Worm (Caenorhabditis elegans) whole organism, dauer: ENCODE data around the gene gcy-9.

Source experiments
- unc-62 ChIP-seq: sonication (generic microtip); optimal IDR thresholded peaks from 2 replicates; lab custom pipeline; 2017; ENCODE audit warnings: missing biosample characterization, missing genetic modification reagents, missing genetic modification characterization

Gene gcy-9

ce11 chrX:11337783-11338182, at the start of gene gcy-9:
Gene gcy-9, minus strand, starts transcription at chrX:11337883.
- TF ChIP-seq unc-62 (GFP tag; lab: Kevin White, UChicago): no peak

- TF ChIP-seq unc-62 (GFP tag; lab: Kevin White, UChicago): no peak
These were observed 49.2 kb upstream of the gcy-9 start for ce11 chrX:11386903-11387302.

ce11 chrX:11385916-11386315, 48.2 kb upstream of the gcy-9 start:
- no peak for TF ChIP-seq unc-62 (GFP tag; lab: Kevin White, UChicago)

- no peak for TF ChIP-seq unc-62 (GFP tag; lab: Kevin White, UChicago)
These were observed 47.1 kb upstream of the gcy-9 start, which contains the start of the genes F08B12.11 and prmn-1 for ce11 chrX:11384534-11385441. Gene F08B12.11, plus strand, starts transcription at chrX:11385054. Gene prmn-1, plus strand, starts transcription at chrX:11385084.

ce11 chrX:11383359-11383758, 45.7 kb upstream of the gcy-9 start:
- TF ChIP-seq unc-62 (GFP tag; lab: Kevin White, UChicago): no peak

ce11 chrX:11379135-11379781, 41.6 kb upstream of the gcy-9 start:
- TF ChIP-seq unc-62 (GFP tag; lab: Kevin White, UChicago): no peak

DNA sequence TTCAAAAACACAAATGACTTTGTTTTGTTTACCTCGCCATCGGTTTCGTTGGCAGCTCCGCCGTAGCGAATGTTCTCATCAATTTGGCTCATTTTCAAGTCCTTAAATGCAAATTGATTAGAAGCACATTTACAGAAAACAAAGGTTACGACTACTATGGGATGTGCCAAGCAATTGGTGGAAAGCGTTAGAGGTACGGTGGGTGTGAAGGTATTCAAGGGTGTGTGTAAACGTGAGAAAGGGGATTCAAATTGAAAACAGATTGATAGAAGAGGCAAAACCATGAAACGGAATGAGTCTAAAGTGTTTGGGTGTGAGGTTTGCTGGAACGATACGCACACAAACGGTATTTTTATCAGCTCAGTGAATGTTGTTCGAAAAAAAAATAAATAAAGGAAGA, 39.7 kb upstream of the gcy-9 start, which contains the start of gene tni-1:
Gene tni-1, minus strand, starts transcription at position 101 of the 400 bp plus-strand sequence.
- no peak for TF ChIP-seq unc-62 (GFP tag; lab: Kevin White, UChicago)

ce11 chrX:11375509-11375908, 37.8 kb upstream of the gcy-9 start, which contains the start of gene F42E11.3:
Gene F42E11.3, minus strand, starts transcription at chrX:11375609.
- no peak for TF ChIP-seq unc-62 (GFP tag; lab: Kevin White, UChicago)

ce11 chrX:11370090-11370489, 32.4 kb upstream of the gcy-9 start:
- TF ChIP-seq unc-62 (GFP tag; lab: Kevin White, UChicago): no peak

ce11 chrX:11368845-11369244, 31.2 kb upstream of the gcy-9 start:
- no peak for TF ChIP-seq unc-62 (GFP tag; lab: Kevin White, UChicago)

ce11 chrX:11368417-11368816, 30.7 kb upstream of the gcy-9 start, which contains the start of gene ttyh-1:
Gene ttyh-1, plus strand, starts transcription at chrX:11368717.
- TF ChIP-seq unc-62 (GFP tag; lab: Kevin White, UChicago): no peak

- no peak for TF ChIP-seq unc-62 (GFP tag; lab: Kevin White, UChicago)
These were observed 30.0 kb upstream of the gcy-9 start for ce11 chrX:11367640-11368039.

DNA sequence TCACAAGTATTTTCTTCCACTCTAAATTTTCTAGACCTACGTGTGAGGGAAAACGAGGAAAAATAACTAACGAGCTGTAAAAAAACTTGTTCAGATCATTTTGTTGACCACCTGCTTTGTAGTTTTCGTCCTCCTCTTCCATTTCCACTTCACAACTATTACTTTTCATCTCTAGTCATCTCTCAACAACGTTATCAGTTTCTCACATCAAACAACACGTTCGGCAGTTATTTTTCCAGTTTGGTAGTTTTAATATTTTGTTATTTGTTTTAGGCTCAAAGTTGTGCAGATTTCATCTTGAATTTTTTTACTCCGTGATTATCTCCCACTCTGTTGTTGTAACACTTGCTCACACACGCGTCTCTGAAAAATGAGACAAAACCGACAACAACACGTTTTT, 29.4 kb upstream of the gcy-9 start:
- TF ChIP-seq unc-62 (GFP tag; lab: Kevin White, UChicago): no peak

DNA sequence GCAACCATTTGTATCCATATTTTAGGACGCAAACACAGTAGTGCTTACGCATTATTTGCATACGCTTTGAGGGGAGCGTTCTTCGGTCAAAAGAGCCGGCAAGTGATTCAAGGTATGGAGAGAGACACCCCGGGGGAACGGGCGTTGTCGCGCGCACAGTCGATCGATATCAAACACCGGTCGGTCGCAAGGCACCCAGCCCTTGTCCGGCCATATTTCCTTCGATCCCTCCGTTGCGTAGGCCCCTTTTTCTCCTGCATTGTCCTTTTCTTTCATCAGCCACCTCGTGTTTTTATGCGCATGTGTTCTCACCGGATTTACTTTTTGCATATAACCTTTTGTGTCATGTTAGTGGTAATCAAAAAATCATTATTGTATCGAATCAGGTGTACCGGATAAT, 28.3 kb upstream of the gcy-9 start:
- TF ChIP-seq unc-62 (GFP tag; lab: Kevin White, UChicago): no peak

ce11 chrX:11364914-11365313, 27.2 kb upstream of the gcy-9 start:
- TF ChIP-seq unc-62 (GFP tag; lab: Kevin White, UChicago): no peak

- TF ChIP-seq unc-62 (GFP tag; lab: Kevin White, UChicago): no peak
These were observed 19.8 kb upstream of the gcy-9 start, which contains the start of gene pgp-4 for ce11 chrX:11357516-11357915. Gene pgp-4, plus strand, starts transcription at chrX:11357816.
